Fruit fly (Drosophila melanogaster) whole organism, pupa: ENCODE data around the gene CG46308.

ENCODE experiments used
- CG12605 ChIP-seq: fragments of 200-800 bp; sonication (Bioruptor generic); IDR thresholded peaks from 2 replicates; pipeline ENCODE4 v1.3.6; 2022; ENCODE audit warnings: missing biosample characterization, missing genetic modification characterization
- CG14655 ChIP-seq: fragments of 200-800 bp; sonication (Bioruptor generic); optimal IDR thresholded peaks from 3 replicates; lab custom pipeline; 2017; ENCODE audit warnings: mild to moderate bottlenecking, missing biosample characterization, missing genetic modification reagents, missing genetic modification characterization
- CG15710 ChIP-seq: fragments of 200-800 bp; sonication (Bioruptor generic); optimal IDR thresholded peaks from 2 replicates; lab custom pipeline; 2018; ENCODE audit warnings: missing biosample characterization, mild to moderate bottlenecking, missing genetic modification characterization, moderate library complexity
- CG32121 ChIP-seq: fragments of 200-800 bp; sonication (Bioruptor generic); IDR thresholded peaks from 2 replicates; pipeline ENCODE4 v1.3.6; 2022; ENCODE audit warnings: missing biosample characterization, missing genetic modification characterization
- CG34367 ChIP-seq: fragments of 200-800 bp; sonication (Bioruptor generic); optimal IDR thresholded peaks from 2 replicates; lab custom pipeline; 2018; ENCODE audit warnings: missing biosample characterization, mild to moderate bottlenecking, missing genetic modification characterization
- CG4496 ChIP-seq: fragments of 200-800 bp; sonication (Bioruptor generic); IDR thresholded peaks from 3 replicates; pipeline ENCODE4 v1.3.6; 2022; ENCODE audit warnings: missing biosample characterization, missing genetic modification characterization
- EcR ChIP-seq: fragments of 200-800 bp; sonication (Bioruptor generic); optimal IDR thresholded peaks from 3 replicates; lab custom pipeline; 2019; ENCODE audit warnings: missing biosample characterization, missing genetic modification characterization, mild to moderate bottlenecking, moderate library complexity, missing genetic modification reagents
- Pif1A ChIP-seq: fragments of 200-800 bp; sonication (Bioruptor generic); optimal IDR thresholded peaks from 3 replicates; lab custom pipeline; 2016; ENCODE audit warnings: missing biosample characterization, missing genetic modification characterization
- Snoo ChIP-seq: fragments of 200-800 bp; sonication (Bioruptor generic); optimal IDR thresholded peaks from 3 replicates; lab custom pipeline; 2017; ENCODE audit warnings: missing biosample characterization, mild to moderate bottlenecking, missing genetic modification characterization, inconsistent platforms
- rn ChIP-seq: fragments of 200-800 bp; sonication (Bioruptor generic); IDR thresholded peaks from 2 replicates; pipeline ENCODE4 v1.3.6; 2022; ENCODE audit warnings: missing biosample characterization, missing genetic modification characterization

- TF ChIP-seq CG4496 (GFP tag; lab: Robert Waterston, UW) = peak; percentile 35
- TF ChIP-seq EcR = peak; percentile 38
- TF ChIP-seq CG15710 (tag; lab: Kevin White, UChicago) = peak; percentile 61
- TF ChIP-seq CG34367 (tag; lab: Kevin White, UChicago) = peak; percentile 44
- peak; percentile 61 for TF ChIP-seq CG32121
- TF ChIP-seq CG14655 (GFP tag; lab: Kevin White, UChicago) = peak; percentile 59
- no peak for TF ChIP-seq rn (GFP tag; lab: Robert Waterston, UW)
- peak; percentile 40; the same call in 1 of the 2 replicates for TF ChIP-seq CG12605
- peak; percentile 16 for TF ChIP-seq Snoo (tag; lab: Kevin White, UChicago)
- TF ChIP-seq Pif1A = peak; percentile 53
Measured at dm6 chr2L:13548786-13549780, 87.5 kb downstream of the CG46308 start, which contains the start of gene B4.
